Fruit fly (Drosophila melanogaster): Measurements from ENCODE around the gene Uros1.

The Uros1 gene

dm6 chrX:8863554-8864498, 36.2 kb downstream of the Uros1 start (continued):
- peak; percentile 88 for TF ChIP-seq dysf (GFP tag; IDR thresholded peaks at IDR 0.05)
- TF ChIP-seq CG4404 (GFP tag; IDR thresholded peaks at IDR 0.05): peak; percentile 70
- peak; percentile 77 for TF ChIP-seq Deaf1 (tag; optimal IDR thresholded peaks at IDR 0.05)
- peak; percentile 57; the same call in 1 of the 2 replicates for TF ChIP-seq sim (GFP tag; IDR thresholded peaks at IDR 0.05)
- TF ChIP-seq nom (GFP tag; optimal IDR thresholded peaks at IDR 0.05): peak; percentile 96
- peak; percentile 50 for TF ChIP-seq wor (GFP tag; IDR thresholded peaks at IDR 0.05)
- TF ChIP-seq cato (GFP tag; optimal IDR thresholded peaks at IDR 0.05; ENCODE audit: borderline replicate concordance): peak; percentile 7
- TF ChIP-seq HLH3B (GFP tag; IDR thresholded peaks at IDR 0.05): peak; percentile 82
- TF ChIP-seq HLH54F (GFP tag; optimal IDR thresholded peaks at IDR 0.05): peak; percentile 22
- TF ChIP-seq Abd-B (GFP tag; optimal IDR thresholded peaks at IDR 0.05): peak; percentile 71
- peak; percentile 32 for TF ChIP-seq CG4707 (GFP tag; optimal IDR thresholded peaks at IDR 0.05)
- peak; percentile 81 for TF ChIP-seq CG12104 (GFP tag; optimal IDR thresholded peaks at IDR 0.05)
- no peak for TF ChIP-seq CG12744 (GFP tag; optimal IDR thresholded peaks at IDR 0.05)
- peak; percentile 43; the same call in 1 of the 3 replicates for TF ChIP-seq CG11560 (tag; IDR thresholded peaks at IDR 0.05)
- TF ChIP-seq odd (GFP tag; optimal IDR thresholded peaks at IDR 0.05): peak; percentile 76
- TF ChIP-seq tx (GFP tag; optimal IDR thresholded peaks at IDR 0.05): peak; percentile 15
- peak; percentile 74 for TF ChIP-seq gcm (GFP tag; optimal IDR thresholded peaks at IDR 0.05)
- TF ChIP-seq CG6765 (GFP tag; optimal IDR thresholded peaks at IDR 0.05): peak; percentile 74
- peak; percentile 70 for TF ChIP-seq CG6683 (GFP tag; optimal IDR thresholded peaks at IDR 0.05)
- TF ChIP-seq hkb (optimal IDR thresholded peaks at IDR 0.05): no peak
- TF ChIP-seq hkb (GFP tag; IDR thresholded peaks at IDR 0.05): peak; percentile 83
- peak; percentile 37 for TF ChIP-seq YL-1 (GFP tag; optimal IDR thresholded peaks at IDR 0.05)
- peak; percentile 38; the same call in 1 of the 2 replicates for TF ChIP-seq cas (GFP tag; IDR thresholded peaks at IDR 0.05)
- peak; percentile 59 for TF ChIP-seq kni (GFP tag; optimal IDR thresholded peaks at IDR 0.05)
- TF ChIP-seq kah (GFP tag; optimal IDR thresholded peaks at IDR 0.05): peak; percentile 77
- TF ChIP-seq knrl (GFP tag; IDR thresholded peaks at IDR 0.05; ENCODE audit: partially characterized antibody): peak; percentile 26; the same call in 1 of the 3 replicates
- peak; percentile 30 for TF ChIP-seq shn (GFP tag; optimal IDR thresholded peaks at IDR 0.05)
- peak; percentile 77 for TF ChIP-seq D19A (tag; optimal IDR thresholded peaks at IDR 0.05)
- TF ChIP-seq CG3838 (GFP tag; optimal IDR thresholded peaks at IDR 0.05): no peak
- peak; percentile 68 for TF ChIP-seq Nf-YB (GFP tag; optimal IDR thresholded peaks at IDR 0.05)
- peak; percentile 83 for TF ChIP-seq sob (GFP tag; IDR thresholded peaks at IDR 0.05)
- peak; percentile 75 for TF ChIP-seq zen (tag; optimal IDR thresholded peaks at IDR 0.05)
- TF ChIP-seq CG7786 (GFP tag; optimal IDR thresholded peaks at IDR 0.05): peak; percentile 5
- peak; percentile 69; the same call in 1 of the 2 replicates for TF ChIP-seq stc (GFP tag; IDR thresholded peaks at IDR 0.05)
- no peak for TF ChIP-seq fd102C (GFP tag; optimal IDR thresholded peaks at IDR 0.05)
- TF ChIP-seq Lhr (GFP tag; optimal IDR thresholded peaks at IDR 0.05): peak; percentile 23
- TF ChIP-seq tap (tag; optimal IDR thresholded peaks at IDR 0.05): peak; percentile 65
- no peak for TF ChIP-seq pzg (GFP tag; optimal IDR thresholded peaks at IDR 0.05)
- TF ChIP-seq sens-2 (GFP tag; IDR thresholded peaks at IDR 0.05): peak; percentile 54; the same call in 1 of the 2 replicates
- 0 out of 2 replicates have a peak, but pooled peaks have one; percentile 15 for TF ChIP-seq Lim3 (GFP tag; IDR thresholded peaks at IDR 0.05)
- TF ChIP-seq CG10959 (GFP tag; IDR thresholded peaks at IDR 0.05): peak; percentile 70
- peak; percentile 52; the same call in 1 of the 2 replicates for TF ChIP-seq Poxn (GFP tag; IDR thresholded peaks at IDR 0.05)
- peak; percentile 76 for TF ChIP-seq CG8388 (GFP tag; optimal IDR thresholded peaks at IDR 0.05)
- TF ChIP-seq emc (GFP tag; optimal IDR thresholded peaks at IDR 0.05): no peak
- TF ChIP-seq CG9609 (GFP tag; optimal IDR thresholded peaks at IDR 0.05): peak; percentile 21
- no peak for TF ChIP-seq Mes4 (GFP tag; optimal IDR thresholded peaks at IDR 0.05)
- peak; percentile 80; the same call in 1 of the 4 replicates for TF ChIP-seq chinmo (GFP tag; IDR thresholded peaks at IDR 0.05; ENCODE audit: partially characterized antibody)
- peak; percentile 76 for TF ChIP-seq onecut (GFP tag; IDR thresholded peaks at IDR 0.05)

Measured in whole organism, embryonic.